Fruit fly (Drosophila melanogaster) whole organism, embryonic: ENCODE results near the gene CG9961.

Source experiments
- B-H1 ChIP-seq: fragments of 200-800 bp; sonication (Bioruptor generic); IDR thresholded peaks from 3 replicates; pipeline ENCODE4 v1.3.6; 2022; ENCODE audit warnings: missing biosample characterization, missing genetic modification characterization
- Bgb ChIP-seq: fragments of 200-800 bp; sonication (Bioruptor generic); IDR thresholded peaks from 2 replicates; pipeline ENCODE4 v1.3.6; 2022; ENCODE audit warnings: missing biosample characterization, missing genetic modification characterization; ENCODE audit not compliant: partially characterized antibody
- CG10543 ChIP-seq: fragments of 200-800 bp; sonication (Bioruptor generic); optimal IDR thresholded peaks from 3 replicates; lab custom pipeline; 2017; ENCODE audit warnings: missing biosample characterization, mild to moderate bottlenecking, missing genetic modification characterization, moderate library complexity
- CG10565 ChIP-seq: fragments of 200-800 bp; sonication (Bioruptor generic); optimal IDR thresholded peaks from 3 replicates; lab custom pipeline; 2016; ENCODE audit warnings: missing biosample characterization, mild to moderate bottlenecking, missing genetic modification characterization
- CG11398 ChIP-seq: fragments of 200-800 bp; sonication (Bioruptor generic); optimal IDR thresholded peaks from 2 replicates; lab custom pipeline; 2016; ENCODE audit warnings: missing biosample characterization, missing genetic modification characterization
- CG11695 ChIP-seq: fragments of 200-800 bp; sonication (Bioruptor generic); IDR thresholded peaks from 3 replicates; pipeline ENCODE4 v1.3.6; 2022; ENCODE audit warnings: missing biosample characterization, missing genetic modification characterization
- CG12155 ChIP-seq: fragments of 200-800 bp; sonication (Bioruptor generic); optimal IDR thresholded peaks from 3 replicates; lab custom pipeline; 2016; ENCODE audit warnings: missing biosample characterization, missing genetic modification characterization
- CG12942 ChIP-seq: fragments of 200-800 bp; sonication (Bioruptor generic); optimal IDR thresholded peaks from 3 replicates; lab custom pipeline; 2016; ENCODE audit warnings: missing biosample characterization, missing genetic modification characterization
- CG15601 ChIP-seq: fragments of 200-800 bp; sonication (Bioruptor generic); optimal IDR thresholded peaks from 3 replicates; lab custom pipeline; 2019; ENCODE audit warnings: missing biosample characterization, mild to moderate bottlenecking, missing genetic modification characterization, moderate library complexity
- CG16815 ChIP-seq: fragments of 200-800 bp; sonication (Bioruptor generic); optimal IDR thresholded peaks from 3 replicates; lab custom pipeline; 2017; ENCODE audit warnings: missing biosample characterization, mild to moderate bottlenecking, missing genetic modification characterization
- CG17912 ChIP-seq: fragments of 200-800 bp; sonication (Bioruptor generic); optimal IDR thresholded peaks from 2 replicates; lab custom pipeline; 2018; ENCODE audit warnings: missing biosample characterization, mild to moderate bottlenecking, missing genetic modification characterization
- CG18476 ChIP-seq: fragments of 200-800 bp; sonication (Bioruptor generic); optimal IDR thresholded peaks from 2 replicates; lab custom pipeline; 2016; ENCODE audit warnings: missing biosample characterization, mild to moderate bottlenecking, missing genetic modification characterization
- CG34376 ChIP-seq: fragments of 200-800 bp; sonication (Bioruptor generic); optimal IDR thresholded peaks from 2 replicates; lab custom pipeline; 2018; ENCODE audit warnings: missing biosample characterization, mild to moderate bottlenecking, missing genetic modification characterization
- CG6765 ChIP-seq: fragments of 200-800 bp; sonication (Bioruptor generic); optimal IDR thresholded peaks from 3 replicates; lab custom pipeline; 2017; ENCODE audit warnings: missing biosample characterization, mild to moderate bottlenecking, missing genetic modification characterization
- CG7963 ChIP-seq: fragments of 200-800 bp; sonication (Bioruptor generic); IDR thresholded peaks from 3 replicates; pipeline ENCODE4 v1.3.6; 2022; ENCODE audit warnings: missing biosample characterization, missing genetic modification characterization; ENCODE audit not compliant: partially characterized antibody
- CG8281 ChIP-seq: fragments of 200-800 bp; sonication (Bioruptor generic); optimal IDR thresholded peaks from 2 replicates; lab custom pipeline; 2018; ENCODE audit warnings: missing biosample characterization, mild to moderate bottlenecking, missing genetic modification characterization, moderate library complexity
- CkIIα-i1 ChIP-seq: fragments of 200-800 bp; sonication (Bioruptor generic); IDR thresholded peaks from 2 replicates; pipeline ENCODE4 v1.3.6; 2022; ENCODE audit warnings: missing biosample characterization, missing genetic modification characterization
- D ChIP-seq, 2 experiments: fragments of 200-800 bp in 1 of 2; fragments of >200 bp in 1 of 2; sonication (Bioruptor generic) in 1 of 2; optimal IDR thresholded peaks; 2 replicates in 1 of 2; 3 replicates in 1 of 2; lab custom pipeline; 2017; ENCODE audit warnings: mild to moderate bottlenecking in 1 of 2, missing biosample characterization in 1 of 2, missing genetic modification characterization in 1 of 2, missing genetic modification reagents in 1 of 2
- Dad ChIP-seq: fragments of 200-800 bp; sonication (Bioruptor generic); optimal IDR thresholded peaks from 3 replicates; lab custom pipeline; 2016; ENCODE audit warnings: missing biosample characterization, missing genetic modification characterization
- Dip3 ChIP-seq: fragments of 200-800 bp; sonication (Bioruptor generic); optimal IDR thresholded peaks from 3 replicates; lab custom pipeline; 2016; ENCODE audit warnings: missing biosample characterization, missing genetic modification characterization
- Drgx ChIP-seq: fragments of 200-800 bp; sonication (Bioruptor generic); IDR thresholded peaks from 2 replicates; pipeline ENCODE4 v1.3.6; 2022; ENCODE audit warnings: missing biosample characterization, missing genetic modification characterization
- Hand ChIP-seq: fragments of 200-800 bp; sonication (Bioruptor generic); optimal IDR thresholded peaks from 2 replicates; lab custom pipeline; 2017; ENCODE audit warnings: mild to moderate bottlenecking, missing biosample characterization, missing genetic modification reagents, missing genetic modification characterization
- Meics ChIP-seq: fragments of 200-800 bp; sonication (Bioruptor generic); optimal IDR thresholded peaks from 2 replicates; lab custom pipeline; 2017; ENCODE audit warnings: missing biosample characterization, mild to moderate bottlenecking, missing genetic modification characterization
- NFAT ChIP-seq: fragments of 200-800 bp; sonication (Bioruptor generic); IDR thresholded peaks from 2 replicates; pipeline ENCODE4 v1.3.6; 2022; ENCODE audit warnings: missing biosample characterization, missing genetic modification characterization
- Scr ChIP-seq: fragments of 200-800 bp; sonication (Bioruptor generic); IDR thresholded peaks from 2 replicates; pipeline ENCODE4 v1.3.6; 2022; ENCODE audit warnings: missing biosample characterization, missing genetic modification characterization; ENCODE audit not compliant: partially characterized antibody
- Six4 ChIP-seq: fragments of 200-800 bp; sonication (Bioruptor generic); optimal IDR thresholded peaks from 2 replicates; lab custom pipeline; 2016; ENCODE audit warnings: missing biosample characterization, missing genetic modification characterization
- Stat92E ChIP-seq, 3 experiments: fragments of >200 bp in 2 of 3; fragments of 200-800 bp in 1 of 3; sonication (Bioruptor generic) in 1 of 3; optimal IDR thresholded peaks; 2 replicates each; lab custom pipeline; 2017 to 2019; ENCODE audit warnings: missing biosample characterization in 3 of 3, missing genetic modification characterization in 3 of 3, mild to moderate bottlenecking in 1 of 3, moderate library complexity in 1 of 3
- abd-A ChIP-seq: fragments of 200-800 bp; sonication (Bioruptor generic); optimal IDR thresholded peaks from 3 replicates; lab custom pipeline; 2019; ENCODE audit warnings: missing biosample characterization, mild to moderate bottlenecking, missing genetic modification characterization, moderate library complexity
- al ChIP-seq: fragments of 200-800 bp; sonication (Bioruptor generic); IDR thresholded peaks from 2 replicates; pipeline ENCODE4 v1.3.6; 2022; ENCODE audit warnings: missing biosample characterization, missing genetic modification characterization
- ato ChIP-seq: fragments of 200-800 bp; sonication (Bioruptor generic); IDR thresholded peaks from 2 replicates; pipeline ENCODE4 v1.3.6; 2022; ENCODE audit warnings: missing biosample characterization, missing genetic modification characterization; ENCODE audit not compliant: partially characterized antibody
- bbx ChIP-seq: fragments of 200-800 bp; sonication (Bioruptor generic); IDR thresholded peaks from 2 replicates; pipeline ENCODE4 v1.3.6; 2022; ENCODE audit warnings: missing biosample characterization, missing genetic modification characterization; ENCODE audit not compliant: partially characterized antibody
- bigmax ChIP-seq: fragments of 200-800 bp; sonication (Bioruptor generic); optimal IDR thresholded peaks from 2 replicates; lab custom pipeline; 2018; ENCODE audit warnings: missing biosample characterization, mild to moderate bottlenecking, missing genetic modification characterization
- bsh ChIP-seq, 2 experiments: fragments of 200-800 bp; sonication (Bioruptor generic); optimal IDR thresholded peaks; 2 replicates each; lab custom pipeline; 2017 to 2018; ENCODE audit warnings: mild to moderate bottlenecking in 2 of 2, missing biosample characterization in 2 of 2, missing genetic modification characterization in 2 of 2, moderate library complexity in 1 of 2
- croc ChIP-seq: fragments of 200-800 bp; sonication (Bioruptor generic); conservative IDR thresholded peaks from 3 replicates; pipeline ENCODE4 v1.3.6; 2022; ENCODE audit warnings: missing biosample characterization, missing genetic modification characterization
- danr ChIP-seq: fragments of 200-800 bp; sonication (Bioruptor generic); IDR thresholded peaks from 2 replicates; pipeline ENCODE4 v1.3.6; 2022; ENCODE audit warnings: missing biosample characterization, missing genetic modification characterization
- dmrt99B ChIP-seq: fragments of 200-800 bp; sonication (Bioruptor generic); optimal IDR thresholded peaks from 2 replicates; lab custom pipeline; 2018; ENCODE audit warnings: missing biosample characterization, mild to moderate bottlenecking, missing genetic modification characterization, moderate library complexity
- ewg ChIP-seq: fragments of 200-800 bp; sonication (Bioruptor generic); optimal IDR thresholded peaks from 3 replicates; lab custom pipeline; 2017; ENCODE audit warnings: mild to moderate bottlenecking, missing biosample characterization, missing genetic modification reagents, missing genetic modification characterization
- fd64A ChIP-seq: fragments of 200-800 bp; sonication (Bioruptor generic); optimal IDR thresholded peaks from 3 replicates; lab custom pipeline; 2018; ENCODE audit warnings: missing biosample characterization, mild to moderate bottlenecking, missing genetic modification characterization
- gcm ChIP-seq: fragments of 200-800 bp; sonication (Bioruptor generic); optimal IDR thresholded peaks from 2 replicates; lab custom pipeline; 2019; ENCODE audit warnings: missing biosample characterization, mild to moderate bottlenecking, missing genetic modification characterization, moderate library complexity
- gfzf ChIP-seq: fragments of 200-800 bp; sonication (Bioruptor generic); optimal IDR thresholded peaks from 2 replicates; lab custom pipeline; 2016; ENCODE audit warnings: missing biosample characterization, mild to moderate bottlenecking, missing genetic modification characterization, moderate library complexity
- lab ChIP-seq: fragments of 200-800 bp; sonication (Bioruptor generic); optimal IDR thresholded peaks from 3 replicates; lab custom pipeline; 2017; ENCODE audit warnings: missing biosample characterization, missing genetic modification characterization, mild to moderate bottlenecking, moderate library complexity, missing genetic modification reagents
- maf-S ChIP-seq: fragments of 200-800 bp; sonication (Bioruptor generic); optimal IDR thresholded peaks from 2 replicates; lab custom pipeline; 2016; ENCODE audit warnings: missing biosample characterization, missing genetic modification characterization
- pb ChIP-seq: fragments of 200-800 bp; sonication (Bioruptor generic); optimal IDR thresholded peaks from 3 replicates; lab custom pipeline; 2016; ENCODE audit warnings: missing biosample characterization, missing genetic modification characterization
- repo ChIP-seq: fragments of 200-800 bp; sonication (Bioruptor generic); optimal IDR thresholded peaks from 2 replicates; lab custom pipeline; 2016; ENCODE audit warnings: missing biosample characterization, missing genetic modification characterization
- sd ChIP-seq: fragments of 200-800 bp; sonication (Bioruptor generic); optimal IDR thresholded peaks from 3 replicates; lab custom pipeline; 2018; ENCODE audit warnings: missing biosample characterization, mild to moderate bottlenecking, missing genetic modification characterization, moderate library complexity
- slp2 ChIP-seq: fragments of 200-800 bp; sonication (Bioruptor generic); optimal IDR thresholded peaks from 2 replicates; lab custom pipeline; 2016; ENCODE audit warnings: missing biosample characterization, missing genetic modification characterization
- tgo ChIP-seq: fragments of 200-800 bp; sonication (Bioruptor generic); IDR thresholded peaks from 3 replicates; pipeline ENCODE4 v1.3.6; 2022; ENCODE audit warnings: missing biosample characterization, missing genetic modification characterization
- ttk ChIP-seq: fragments of 200-800 bp; sonication (Bioruptor generic); IDR thresholded peaks from 2 replicates; pipeline ENCODE4 v2.1.2; 2022; ENCODE audit warnings: missing biosample characterization, missing genetic modification characterization

CG9961 gene

DNA sequence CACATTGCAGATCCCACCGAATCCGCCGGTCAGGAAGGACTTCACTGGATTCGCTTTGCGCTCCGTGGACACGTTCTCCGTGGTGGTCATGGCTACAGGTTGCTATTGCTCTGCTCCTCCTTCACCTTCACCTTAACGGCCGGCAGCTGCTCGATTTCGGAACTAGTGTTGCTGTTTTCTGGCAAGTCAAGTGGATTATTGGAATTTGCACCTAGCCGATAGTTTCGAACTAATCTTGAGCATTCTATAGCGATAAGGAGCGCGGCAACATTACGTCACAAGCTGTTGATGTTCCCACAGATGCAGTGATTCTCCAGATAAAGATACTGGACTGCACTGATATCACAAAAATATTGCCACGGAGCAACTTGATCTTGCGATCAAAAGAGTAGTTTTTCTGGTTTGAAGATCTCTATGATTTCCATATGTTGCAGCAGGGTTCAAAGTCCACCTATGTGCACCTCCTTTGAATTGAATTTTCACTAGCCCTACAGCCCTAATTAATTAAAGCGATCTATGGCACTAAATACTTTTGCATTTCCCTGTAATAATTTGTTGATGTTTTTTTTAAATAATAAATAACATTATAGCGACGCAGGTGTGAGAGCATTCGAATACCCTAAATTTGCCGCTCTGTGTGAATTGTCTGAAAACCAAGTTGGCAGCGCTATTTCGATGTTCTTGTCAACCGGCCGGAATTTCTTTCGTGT, 24.9 kb upstream of the CG9961 start, which contains the start of the genes colt and HINT1 (continued):
- TF ChIP-seq CG34376 (GFP tag; lab: Kevin White, UChicago) = peak; percentile 56
- TF ChIP-seq ewg (GFP tag; lab: Kevin White, UChicago) = no peak
- peak; percentile 91 for TF ChIP-seq gfzf
- TF ChIP-seq tgo = no peak
- no peak for TF ChIP-seq Dip3 (GFP tag; lab: Kevin White, UChicago)
- peak; percentile 28 for TF ChIP-seq Meics (GFP tag; lab: Kevin White, UChicago)
- TF ChIP-seq CG11695 (GFP tag; lab: Robert Waterston, UW) = 0 out of 3 replicates have a peak, but pooled peaks have one; percentile 28
- TF ChIP-seq dmrt99B = no peak
- TF ChIP-seq danr (GFP tag; lab: Robert Waterston, UW) = no peak
- TF ChIP-seq Hand (GFP tag; lab: Kevin White, UChicago) = no peak
- no peak for TF ChIP-seq CG6765 (GFP tag; lab: Kevin White, UChicago)
- TF ChIP-seq abd-A (tag; lab: Kevin White, UChicago) = no peak
- TF ChIP-seq croc (GFP tag; lab: Robert Waterston, UW) = no peak
- no peak for TF ChIP-seq Dad (GFP tag; lab: Kevin White, UChicago)
- TF ChIP-seq CG10565 (GFP tag; lab: Kevin White, UChicago) = no peak
- no peak for TF ChIP-seq repo (GFP tag; lab: Kevin White, UChicago)
- peak; percentile 75 for TF ChIP-seq Drgx
- TF ChIP-seq lab (GFP tag; lab: Kevin White, UChicago) = peak; percentile 15
- TF ChIP-seq CG7963 (GFP tag; lab: Robert Waterston, UW) = no peak
- no peak for TF ChIP-seq Six4 (GFP tag; lab: Kevin White, UChicago)
- TF ChIP-seq Scr (GFP tag; lab: Robert Waterston, UW) = peak; percentile 49
- TF ChIP-seq al = no peak
- TF ChIP-seq D (optimal IDR thresholded peaks at IDR 0.05; lab: Kevin White, UChicago) = no peak
- TF ChIP-seq D (GFP tag; optimal IDR thresholded peaks at IDR 0.05; lab: Kevin White, UChicago) = no peak
- no peak for TF ChIP-seq CkIIα-i1 (GFP tag; lab: Robert Waterston, UW)
- TF ChIP-seq bigmax (GFP tag; lab: Kevin White, UChicago) = no peak
- TF ChIP-seq CG15601 = peak; percentile 49
- peak in 1 of 3 experiments; percentile 25 for TF ChIP-seq Stat92E (GFP tag; optimal IDR thresholded peaks at IDR 0.05; lab: Kevin White, UChicago)
- peak; percentile 0 for TF ChIP-seq CG10543 (GFP tag; lab: Kevin White, UChicago)
- TF ChIP-seq Bgb (GFP tag; lab: Robert Waterston, UW) = no peak
- no peak for TF ChIP-seq ttk
- no peak for TF ChIP-seq CG11398 (GFP tag; lab: Kevin White, UChicago)
- no peak for TF ChIP-seq CG12155 (GFP tag; lab: Kevin White, UChicago)
- TF ChIP-seq CG18476 (GFP tag; lab: Kevin White, UChicago) = no peak
- TF ChIP-seq sd (tag; lab: Kevin White, UChicago) = peak; percentile 84
- no peak for TF ChIP-seq pb (GFP tag; lab: Kevin White, UChicago)
- TF ChIP-seq gcm = no peak
- TF ChIP-seq bsh (GFP tag; optimal IDR thresholded peaks at IDR 0.05; lab: Kevin White, UChicago) = peak in 1 of 2 experiments; percentile 92
- no peak for TF ChIP-seq maf-S (GFP tag; lab: Kevin White, UChicago)
- TF ChIP-seq CG17912 (GFP tag; lab: Kevin White, UChicago) = no peak
- peak; percentile 51; the same call in 1 of the 2 replicates for TF ChIP-seq NFAT (GFP tag; lab: Robert Waterston, UW)
- no peak for TF ChIP-seq CG12942 (GFP tag; lab: Kevin White, UChicago)
- no peak for TF ChIP-seq slp2 (GFP tag; lab: Kevin White, UChicago)
- no peak for TF ChIP-seq ato
- peak; percentile 9; the same call in 1 of the 2 replicates for TF ChIP-seq bbx (GFP tag; lab: Robert Waterston, UW)
- TF ChIP-seq B-H1 (GFP tag; lab: Robert Waterston, UW) = no peak
- no peak for TF ChIP-seq fd64A (GFP tag; lab: Kevin White, UChicago)
- no peak for TF ChIP-seq CG8281 (tag; lab: Kevin White, UChicago)
- TF ChIP-seq CG16815 (GFP tag; lab: Kevin White, UChicago) = no peak
